Worm (Caenorhabditis elegans) whole organism, L2 larva: ENCODE results near the gene twk-2.

Experiments
- C34F6.9 ChIP-seq: fragments of 150-350 bp; optimal IDR thresholded peaks from 2 replicates; lab custom pipeline; 2014; ENCODE audit warnings: missing biosample characterization, missing genetic modification characterization
- F13H6.1 ChIP-seq: sonication (generic microtip); optimal IDR thresholded peaks from 2 replicates; lab custom pipeline; 2016; ENCODE audit warnings: missing genetic modification characterization, missing compliant biosample characterization
- Y55F3AM.14 ChIP-seq: fragments of 200-800 bp; sonication (Bioruptor generic); optimal IDR thresholded peaks from 2 replicates; lab custom pipeline; 2018; ENCODE audit warnings: mild to moderate bottlenecking, missing genetic modification characterization, missing compliant biosample characterization
- alr-1 ChIP-seq: fragments of 150-350 bp; optimal IDR thresholded peaks from 2 replicates; lab custom pipeline; 2014; ENCODE audit warnings: missing biosample characterization, missing genetic modification characterization
- blmp-1 ChIP-seq: sonication (generic microtip); optimal IDR thresholded peaks from 2 replicates; lab custom pipeline; 2017; ENCODE audit warnings: missing genetic modification characterization, mild to moderate bottlenecking, missing compliant biosample characterization, antibody characterized with exemption, moderate library complexity; ENCODE audit not compliant: insufficient read depth
- ceh-16 ChIP-seq: fragments of 150-350 bp; optimal IDR thresholded peaks from 2 replicates; lab custom pipeline; 2014; ENCODE audit warnings: missing biosample characterization, missing genetic modification characterization
- ceh-82 ChIP-seq: fragments of 150-350 bp; optimal IDR thresholded peaks from 2 replicates; lab custom pipeline; 2014; ENCODE audit warnings: missing biosample characterization, missing genetic modification characterization
- crh-2 ChIP-seq: sonication (generic microtip); optimal IDR thresholded peaks from 2 replicates; lab custom pipeline; 2017; ENCODE audit warnings: missing biosample characterization, missing genetic modification characterization
- egl-27 ChIP-seq: sonication (generic microtip); optimal IDR thresholded peaks from 3 replicates; lab custom pipeline; 2017; ENCODE audit warnings: missing biosample characterization, missing genetic modification reagents, missing genetic modification characterization
- elt-3 ChIP-seq: sonication (generic microtip); optimal IDR thresholded peaks from 2 replicates; lab custom pipeline; 2017; ENCODE audit warnings: missing biosample characterization, missing genetic modification characterization
- fos-1 ChIP-seq: fragments of 150-350 bp; optimal IDR thresholded peaks from 2 replicates; lab custom pipeline; 2014; ENCODE audit warnings: missing biosample characterization, missing genetic modification characterization
- gmeb-1 ChIP-seq: fragments of 150-350 bp; optimal IDR thresholded peaks from 2 replicates; lab custom pipeline; 2014; ENCODE audit warnings: missing biosample characterization, missing genetic modification characterization
- lin-11 ChIP-seq: fragments of 150-350 bp; sonication (generic microtip); optimal IDR thresholded peaks from 2 replicates; lab custom pipeline; 2014; ENCODE audit warnings: missing biosample characterization, missing genetic modification characterization, inconsistent platforms, mixed read lengths
- lin-39 ChIP-seq: fragments of 150-350 bp; optimal IDR thresholded peaks from 2 replicates; lab custom pipeline; 2014; ENCODE audit warnings: missing biosample characterization, missing genetic modification reagents, missing genetic modification characterization
- mab-5 ChIP-seq: fragments of 150-350 bp; optimal IDR thresholded peaks from 2 replicates; lab custom pipeline; 2014; ENCODE audit warnings: missing biosample characterization, missing genetic modification characterization
- mdl-1 ChIP-seq, 2 experiments: fragments of 150-350 bp in 1 of 2; sonication (generic microtip) in 1 of 2; optimal IDR thresholded peaks; 2 replicates each; lab custom pipeline; 2017; ENCODE audit warnings: missing biosample characterization in 2 of 2, missing genetic modification characterization in 2 of 2
- nhr-11 ChIP-seq: fragments of 150-350 bp; optimal IDR thresholded peaks from 2 replicates; lab custom pipeline; 2014; ENCODE audit warnings: missing biosample characterization, missing genetic modification characterization
- nhr-12 ChIP-seq: fragments of 150-350 bp; optimal IDR thresholded peaks from 2 replicates; lab custom pipeline; 2014; ENCODE audit warnings: missing biosample characterization, missing genetic modification characterization
- nhr-129 ChIP-seq: fragments of 150-350 bp; optimal IDR thresholded peaks from 2 replicates; lab custom pipeline; 2014; ENCODE audit warnings: missing biosample characterization, missing genetic modification characterization
- nhr-21 ChIP-seq: fragments of 150-350 bp; optimal IDR thresholded peaks from 2 replicates; lab custom pipeline; 2014; ENCODE audit warnings: missing biosample characterization, missing genetic modification characterization
- nhr-237 ChIP-seq: fragments of 150-350 bp; optimal IDR thresholded peaks from 2 replicates; lab custom pipeline; 2014; ENCODE audit warnings: missing biosample characterization, missing genetic modification characterization
- nhr-25 ChIP-seq: fragments of 150-350 bp; sonication (generic microtip); optimal IDR thresholded peaks from 3 replicates; lab custom pipeline; 2014; ENCODE audit warnings: missing biosample characterization, missing genetic modification characterization
- nhr-77 ChIP-seq: fragments of 150-350 bp; optimal IDR thresholded peaks from 2 replicates; lab custom pipeline; 2014; ENCODE audit warnings: missing biosample characterization, missing genetic modification characterization
- peb-1 ChIP-seq: fragments of 150-350 bp; optimal IDR thresholded peaks from 2 replicates; lab custom pipeline; 2014; ENCODE audit warnings: missing biosample characterization, missing genetic modification characterization
- sem-4 ChIP-seq: fragments of 150-350 bp; optimal IDR thresholded peaks from 2 replicates; lab custom pipeline; 2014; ENCODE audit warnings: missing biosample characterization, missing genetic modification reagents, missing genetic modification characterization
- sma-3 ChIP-seq: sonication (generic microtip); optimal IDR thresholded peaks from 2 replicates; lab custom pipeline; 2016; ENCODE audit warnings: missing genetic modification reagents, missing genetic modification characterization, missing compliant biosample characterization
- sma-9 ChIP-seq, 2 experiments: fragments of 150-350 bp in 1 of 2; sonication (generic microtip) in 1 of 2; optimal IDR thresholded peaks; 2 replicates each; lab custom pipeline; 2014 to 2016; ENCODE audit warnings: missing genetic modification characterization in 2 of 2, mild to moderate bottlenecking in 1 of 2, missing biosample characterization in 1 of 2, missing compliant biosample characterization in 1 of 2, missing genetic modification reagents in 1 of 2, moderate library complexity in 1 of 2
- unc-55 ChIP-seq: fragments of 150-350 bp; sonication (generic microtip); optimal IDR thresholded peaks from 3 replicates; lab custom pipeline; 2014; ENCODE audit warnings: missing biosample characterization, missing genetic modification reagents, missing genetic modification characterization
- unc-62 ChIP-seq: fragments of 150-350 bp; optimal IDR thresholded peaks from 2 replicates; lab custom pipeline; 2014; ENCODE audit warnings: missing biosample characterization, missing genetic modification reagents, missing genetic modification characterization
- ztf-1 ChIP-seq: fragments of 200-800 bp; sonication (Bioruptor generic); conservative IDR thresholded peaks from 2 replicates; pipeline ENCODE4 v1.3.6; 2022; ENCODE audit warnings: missing genetic modification characterization, missing compliant biosample characterization
- ztf-11 ChIP-seq: sonication (generic microtip); optimal IDR thresholded peaks from 2 replicates; lab custom pipeline; 2017; ENCODE audit warnings: missing biosample characterization, missing genetic modification characterization

The twk-2 gene

ce11 chrII:4456024-4456423 is 3.1 kb upstream of the twk-2 start (continued):
- TF ChIP-seq peb-1 (tag; lab: Kevin White, UChicago) (no peak), egl-27 (no peak), Y55F3AM.14 (peak; percentile 55), ztf-11 (tag; lab: Kevin White, UChicago) (no peak), gmeb-1 (tag; lab: Kevin White, UChicago) (no peak), lin-39 (tag; lab: Kevin White, UChicago) (no peak)
- TF ChIP-seq, all 48 proteins: peak for 11

ce11 chrII:4454823-4455222 is 1.9 kb upstream of the twk-2 start:
- no peak for TF ChIP-seq ztf-11 (tag; lab: Kevin White, UChicago)
- no peak for TF ChIP-seq nhr-77
- no peak for TF ChIP-seq F13H6.1
- no peak for TF ChIP-seq nhr-11 (tag; lab: Kevin White, UChicago)
- no peak for TF ChIP-seq nhr-129 (tag; lab: Kevin White, UChicago)
- TF ChIP-seq crh-2 (tag; lab: Kevin White, UChicago), result no peak

ce11 chrII:4453453-4453852 is 502 bp upstream of the twk-2 start:
- TF ChIP-seq mab-5 (tag; lab: Kevin White, UChicago) (no peak), unc-55 (GFP tag; lab: Kevin White, UChicago) (peak; percentile 38), lin-11 (no peak), C34F6.9 (tag; lab: Kevin White, UChicago) (peak; percentile 12), Y55F3AM.14 (no peak)

ce11 chrII:4444811-4445210 is 8.1 kb downstream of the twk-2 start:
- TF ChIP-seq nhr-11 (tag; lab: Kevin White, UChicago) (no peak), egl-27 (no peak), lin-39 (tag; lab: Kevin White, UChicago) (no peak), nhr-237 (no peak), nhr-25 (tag; lab: Kevin White, UChicago) (no peak), nhr-12 (tag; lab: Kevin White, UChicago) (no peak), gmeb-1 (tag; lab: Kevin White, UChicago) (no peak), ztf-1 (no peak), fos-1 (tag; lab: Kevin White, UChicago) (no peak), ceh-82 (no peak), nhr-21 (no peak), Y55F3AM.14 (no peak), sma-9 (GFP tag; optimal IDR thresholded peaks at IDR 0.05; lab: Kevin White, UChicago) (no peak), sma-9 (tag; optimal IDR thresholded peaks at IDR 0.05; lab: Kevin White, UChicago) (no peak), mab-5 (tag; lab: Kevin White, UChicago) (no peak)
- TF ChIP-seq, all 48 proteins: peak for 0

ce11 chrII:4441278-4441677 is 11.7 kb downstream of the twk-2 start:
- TF ChIP-seq blmp-1 (tag; lab: Kevin White, UChicago) (no peak), elt-3 (tag; lab: Kevin White, UChicago) (no peak), nhr-237 (no peak)
- TF ChIP-seq, all 48 proteins: peak for 0

ce11 chrII:4438601-4439000 is 14.3 kb downstream of the twk-2 start, which contains the start of gene nhr-16:
TSS of gene nhr-16 (plus strand) at chrII:4438805.
- TF ChIP-seq ztf-11 (tag; lab: Kevin White, UChicago) (no peak), sem-4 (tag; lab: Kevin White, UChicago) (no peak), unc-62 (no peak)

- no peak for TF ChIP-seq ceh-16
- no peak for TF ChIP-seq lin-11
- TF ChIP-seq mdl-1 (tag; optimal IDR thresholded peaks at IDR 0.05; lab: Kevin White, UChicago), result no peak
- no peak for TF ChIP-seq alr-1
- peak; percentile 7 for TF ChIP-seq sma-3 (GFP tag; lab: Kevin White, UChicago)
- peak; percentile 2 for TF ChIP-seq fos-1 (tag; lab: Kevin White, UChicago)
- TF ChIP-seq crh-2 (tag; lab: Kevin White, UChicago), result peak; percentile 1
- TF ChIP-seq blmp-1 (tag; lab: Kevin White, UChicago), result no peak
Observed at ce11 chrII:4435134-4435533, 17.8 kb downstream of the twk-2 start, which contains the start of gene nhr-273. TSS of gene nhr-273 (plus strand) at chrII:4435300.
